Worm (Caenorhabditis elegans) whole organism, young adult: Measurements from ENCODE around the gene Y41E3.8.

Experiments
- B0019.2 ChIP-seq: fragments of 200-800 bp; sonication (Bioruptor generic); conservative IDR thresholded peaks from 2 replicates; pipeline ENCODE4 v1.3.6; 2022; ENCODE audit warnings: missing genetic modification reagents, missing genetic modification characterization, missing compliant biosample characterization
- B0336.3 ChIP-seq: fragments of 200-800 bp; sonication (Bioruptor generic); IDR thresholded peaks from 2 replicates; pipeline ENCODE4 v1.3.6; 2022; ENCODE audit warnings: missing genetic modification characterization, missing compliant biosample characterization
- D2030.7 ChIP-seq: fragments of 200-800 bp; sonication (Bioruptor generic); IDR thresholded peaks from 2 replicates; pipeline ENCODE4 v1.3.6; 2022; ENCODE audit warnings: missing genetic modification reagents, missing genetic modification characterization, missing compliant biosample characterization
- F33H1.4 ChIP-seq: fragments of 200-800 bp; sonication (Bioruptor generic); IDR thresholded peaks from 2 replicates; pipeline ENCODE4 v1.3.6; 2022; ENCODE audit warnings: missing genetic modification reagents, missing genetic modification characterization, missing compliant biosample characterization
- F39B2.1 ChIP-seq: fragments of 200-800 bp; sonication (Bioruptor generic); IDR thresholded peaks from 2 replicates; pipeline ENCODE4 v1.3.6; 2022; ENCODE audit warnings: missing genetic modification reagents, missing genetic modification characterization, missing compliant biosample characterization
- F49E8.2 ChIP-seq: sonication (generic microtip); optimal IDR thresholded peaks from 3 replicates; lab custom pipeline; 2017; ENCODE audit warnings: missing genetic modification characterization, mild to moderate bottlenecking, missing compliant biosample characterization, antibody characterized with exemption, moderate library complexity; ENCODE audit not compliant: insufficient read depth
- K12H6.12 ChIP-seq: fragments of 200-800 bp; sonication (Bioruptor generic); optimal IDR thresholded peaks from 2 replicates; lab custom pipeline; 2018; ENCODE audit warnings: mild to moderate bottlenecking, missing genetic modification characterization, missing compliant biosample characterization
- T26A5.8 ChIP-seq: sonication (generic microtip); optimal IDR thresholded peaks from 2 replicates; lab custom pipeline; 2016; ENCODE audit warnings: missing genetic modification characterization, missing compliant biosample characterization
- Y53G8AR.9 ChIP-seq: fragments of 200-800 bp; sonication (Bioruptor generic); conservative IDR thresholded peaks from 2 replicates; pipeline ENCODE4 v1.3.6; 2022; ENCODE audit warnings: missing genetic modification reagents, missing genetic modification characterization, missing compliant biosample characterization
- Y79H2A.3 ChIP-seq: fragments of 200-800 bp; sonication (Bioruptor generic); conservative IDR thresholded peaks from 2 replicates; pipeline ENCODE4 v1.3.6; 2022; ENCODE audit warnings: missing genetic modification reagents, missing genetic modification characterization, missing compliant biosample characterization
- ama-1 ChIP-seq, 3 experiments: fragments of 150-350 bp in 1 of 3; sonication (generic microtip) in 2 of 3; optimal IDR thresholded peaks; 2 replicates each; lab custom pipeline; 2014 to 2018; ENCODE audit warnings: missing biosample characterization in 2 of 3, missing genetic modification characterization in 2 of 3, missing genetic modification reagents in 2 of 3
- attf-6 ChIP-seq: fragments of 200-800 bp; sonication (Bioruptor generic); IDR thresholded peaks from 2 replicates; pipeline ENCODE4 v1.3.6; 2022; ENCODE audit warnings: missing genetic modification reagents, missing genetic modification characterization, missing compliant biosample characterization
- ceh-100 ChIP-seq: fragments of 200-800 bp; sonication (Bioruptor generic); IDR thresholded peaks from 2 replicates; pipeline ENCODE4 v1.3.6; 2022; ENCODE audit warnings: missing genetic modification reagents, missing genetic modification characterization, missing compliant biosample characterization
- ceh-27 ChIP-seq: fragments of 200-800 bp; sonication (Bioruptor generic); optimal IDR thresholded peaks from 2 replicates; lab custom pipeline; 2018; ENCODE audit warnings: mild to moderate bottlenecking, missing genetic modification characterization, moderate library complexity, missing compliant biosample characterization
- die-1 ChIP-seq: sonication (generic microtip); optimal IDR thresholded peaks from 2 replicates; lab custom pipeline; 2016; ENCODE audit warnings: missing genotype, mild to moderate bottlenecking, missing genetic modification characterization, missing compliant biosample characterization
- dox-1 ChIP-seq: fragments of 200-800 bp; sonication (Bioruptor generic); IDR thresholded peaks from 2 replicates; pipeline ENCODE4 v1.3.6; 2022; ENCODE audit warnings: missing genetic modification reagents, missing genetic modification characterization, missing compliant biosample characterization
- dpl-1 ChIP-seq: fragments of 150-350 bp; optimal IDR thresholded peaks from 2 replicates; lab custom pipeline; 2014; ENCODE audit warnings: missing biosample characterization, missing genetic modification reagents, missing genetic modification characterization
- efl-1 ChIP-seq: fragments of 150-350 bp; optimal IDR thresholded peaks from 2 replicates; lab custom pipeline; 2014; ENCODE audit warnings: missing biosample characterization, missing genetic modification reagents, missing genetic modification characterization
- egl-44 ChIP-seq: fragments of 200-800 bp; sonication (Bioruptor generic); IDR thresholded peaks from 2 replicates; pipeline ENCODE4 v1.3.6; 2022; ENCODE audit warnings: missing genetic modification reagents, missing genetic modification characterization, missing compliant biosample characterization
- egrh-3 ChIP-seq: fragments of 200-800 bp; sonication (Bioruptor generic); IDR thresholded peaks from 2 replicates; pipeline ENCODE4 v1.3.6; 2022; ENCODE audit warnings: missing genetic modification reagents, missing genetic modification characterization, missing compliant biosample characterization
- gei-17 ChIP-seq: fragments of 200-800 bp; sonication (Bioruptor generic); optimal IDR thresholded peaks from 2 replicates; lab custom pipeline; 2018; ENCODE audit warnings: mild to moderate bottlenecking, missing genetic modification characterization, missing compliant biosample characterization
- him-1 ChIP-seq: sonication (generic microtip); optimal IDR thresholded peaks from 2 replicates; lab custom pipeline; 2016; ENCODE audit warnings: missing genotype, missing genetic modification reagents, missing genetic modification characterization, missing compliant biosample characterization
- hmg-20 ChIP-seq: fragments of 200-800 bp; sonication (Bioruptor generic); IDR thresholded peaks from 2 replicates; pipeline ENCODE4 v1.3.6; 2022; ENCODE audit warnings: missing genetic modification reagents, missing genetic modification characterization, missing compliant biosample characterization
- lag-1 ChIP-seq: fragments of 200-800 bp; sonication (Bioruptor generic); IDR thresholded peaks from 2 replicates; pipeline ENCODE4 v1.3.6; 2022; ENCODE audit warnings: missing genetic modification reagents, missing genetic modification characterization, missing compliant biosample characterization
- let-607 ChIP-seq, 2 experiments: fragments of 200-800 bp in 1 of 2; sonication (Bioruptor generic) in 1 of 2; sonication (generic microtip) in 1 of 2; optimal IDR thresholded peaks; 2 replicates each; lab custom pipeline; 2016 to 2018; ENCODE audit warnings: mild to moderate bottlenecking in 2 of 2, missing compliant biosample characterization in 2 of 2, missing genetic modification characterization in 2 of 2, moderate library complexity in 2 of 2, missing genotype in 1 of 2
- lin-40 ChIP-seq: sonication (generic microtip); optimal IDR thresholded peaks from 2 replicates; lab custom pipeline; 2016; ENCODE audit warnings: missing genetic modification characterization, mild to moderate bottlenecking, missing compliant biosample characterization, missing genotype, missing genetic modification reagents
- lin-54 ChIP-seq: fragments of 200-800 bp; sonication (Bioruptor generic); optimal IDR thresholded peaks from 2 replicates; lab custom pipeline; 2018; ENCODE audit warnings: mild to moderate bottlenecking, missing genetic modification characterization, missing compliant biosample characterization
- lir-1 ChIP-seq: fragments of 200-800 bp; sonication (Bioruptor generic); conservative IDR thresholded peaks from 2 replicates; pipeline ENCODE4 v1.3.6; 2022; ENCODE audit warnings: missing genetic modification reagents, missing genetic modification characterization, missing compliant biosample characterization
- lsl-1 ChIP-seq: fragments of 200-800 bp; sonication (Bioruptor generic); optimal IDR thresholded peaks from 2 replicates; lab custom pipeline; 2018; ENCODE audit warnings: mild to moderate bottlenecking, missing genetic modification characterization, moderate library complexity, missing compliant biosample characterization
- lsy-27 ChIP-seq: sonication (generic microtip); optimal IDR thresholded peaks from 2 replicates; lab custom pipeline; 2017; ENCODE audit warnings: missing genetic modification characterization, mild to moderate bottlenecking, missing compliant biosample characterization, antibody characterized with exemption, missing genotype, borderline replicate concordance; ENCODE audit not compliant: insufficient read depth
- madf-3 ChIP-seq: fragments of 200-800 bp; sonication (Bioruptor generic); IDR thresholded peaks from 2 replicates; pipeline ENCODE4 v1.3.6; 2022; ENCODE audit warnings: missing genetic modification reagents, missing genetic modification characterization, missing compliant biosample characterization
- madf-6 ChIP-seq: fragments of 200-800 bp; sonication (Bioruptor generic); IDR thresholded peaks from 2 replicates; pipeline ENCODE4 v1.3.6; 2022; ENCODE audit warnings: missing genetic modification reagents, missing genetic modification characterization, missing compliant biosample characterization
- madf-8 ChIP-seq: fragments of 200-800 bp; sonication (Bioruptor generic); conservative IDR thresholded peaks from 2 replicates; pipeline ENCODE4 v1.3.6; 2022; ENCODE audit warnings: missing genetic modification reagents, missing genetic modification characterization, missing compliant biosample characterization
- nhr-80 ChIP-seq: sonication (generic microtip); optimal IDR thresholded peaks from 2 replicates; lab custom pipeline; 2016; ENCODE audit warnings: missing genetic modification characterization, missing compliant biosample characterization
- rec-8 ChIP-seq, 2 experiments: sonication (generic microtip); optimal IDR thresholded peaks; 2 replicates each; lab custom pipeline; 2016; ENCODE audit warnings: mild to moderate bottlenecking in 2 of 2, missing genetic modification characterization in 2 of 2, missing genetic modification reagents in 2 of 2, missing genotype in 2 of 2, missing biosample characterization in 1 of 2, missing compliant biosample characterization in 1 of 2, moderate library complexity in 1 of 2
- repo-1 ChIP-seq: sonication (generic microtip); optimal IDR thresholded peaks from 2 replicates; lab custom pipeline; 2017; ENCODE audit warnings: mild to moderate bottlenecking, missing genetic modification characterization, missing compliant biosample characterization
- snpc-1.1 ChIP-seq: sonication (generic microtip); optimal IDR thresholded peaks from 2 replicates; lab custom pipeline; 2017; ENCODE audit warnings: missing genetic modification characterization, mild to moderate bottlenecking, missing compliant biosample characterization, antibody characterized with exemption, moderate library complexity, missing genotype, missing genetic modification reagents; ENCODE audit not compliant: insufficient read depth
- snpc-1.3 ChIP-seq: sonication (generic microtip); optimal IDR thresholded peaks from 2 replicates; lab custom pipeline; 2017; ENCODE audit warnings: missing genetic modification characterization, mild to moderate bottlenecking, missing compliant biosample characterization, antibody characterized with exemption, moderate library complexity, missing genotype, missing genetic modification reagents; ENCODE audit not compliant: insufficient read depth
- snpc-3.4 ChIP-seq: sonication (generic microtip); optimal IDR thresholded peaks from 2 replicates; lab custom pipeline; 2017; ENCODE audit warnings: missing genetic modification characterization, mild to moderate bottlenecking, missing compliant biosample characterization, antibody characterized with exemption, moderate library complexity, missing genotype, missing genetic modification reagents
- ztf-22 ChIP-seq: fragments of 200-800 bp; sonication (Bioruptor generic); optimal IDR thresholded peaks from 2 replicates; lab custom pipeline; 2018; ENCODE audit warnings: mild to moderate bottlenecking, missing genetic modification characterization, moderate library complexity, missing compliant biosample characterization
- ztf-28 ChIP-seq: fragments of 200-800 bp; sonication (Bioruptor generic); IDR thresholded peaks from 2 replicates; pipeline ENCODE4 v1.3.6; 2022; ENCODE audit warnings: missing genetic modification reagents, missing genetic modification characterization, missing compliant biosample characterization
- ztf-6 ChIP-seq: fragments of 200-800 bp; sonication (Bioruptor generic); IDR thresholded peaks from 2 replicates; pipeline ENCODE4 v1.3.6; 2022; ENCODE audit warnings: missing genetic modification reagents, missing genetic modification characterization, missing compliant biosample characterization

Y41E3.8 gene

ce11 chrIV:15042159-15042936 is 13.6 kb upstream of the Y41E3.8 start (continued):
- no peak for TF ChIP-seq rec-8 (tag; optimal IDR thresholded peaks at IDR 0.05; lab: Kevin White, UChicago)

ce11 chrIV:15041124-15041523 is 12.3 kb upstream of the Y41E3.8 start:
- peak; percentile 7; the same call in 1 of the 2 replicates for TF ChIP-seq egrh-3 (GFP tag; lab: Robert Waterston, UW)
- TF ChIP-seq repo-1 (tag; lab: Kevin White, UChicago) = no peak
- TF ChIP-seq madf-6 = no peak
- no peak for TF ChIP-seq madf-3 (GFP tag; lab: Robert Waterston, UW)
- no peak for TF ChIP-seq snpc-1.3
- TF ChIP-seq madf-8 (GFP tag; lab: Robert Waterston, UW) = no peak
- TF ChIP-seq ztf-28 = no peak

ce11 chrIV:15039477-15039876 is 10.7 kb upstream of the Y41E3.8 start, which contains the start of gene hrpu-1:
Gene hrpu-1, plus strand, starts transcription at chrIV:15039616.
- TF ChIP-seq lin-54 = peak; percentile 97
- peak; percentile 57 for TF ChIP-seq ceh-27 (GFP tag; lab: Kevin White, UChicago)
- no peak for TF ChIP-seq lag-1 (GFP tag; lab: Robert Waterston, UW)
- peak; percentile 77 for TF ChIP-seq lir-1 (GFP tag; lab: Robert Waterston, UW)
- peak; percentile 81 for TF ChIP-seq lin-40 (tag; lab: Kevin White, UChicago)
- peak; percentile 25 for TF ChIP-seq nhr-80
- TF ChIP-seq F49E8.2 (tag; lab: Kevin White, UChicago) = peak; percentile 90
- peak; percentile 89; the same call in 1 of the 2 replicates for TF ChIP-seq Y53G8AR.9 (GFP tag; lab: Robert Waterston, UW)
- TF ChIP-seq lsl-1 (GFP tag; lab: Kevin White, UChicago) = peak; percentile 66
- TF ChIP-seq Y79H2A.3 (GFP tag; lab: Robert Waterston, UW) = 0 out of 2 replicates have a peak, but pooled peaks have one; percentile 38
- TF ChIP-seq ztf-6 (GFP tag; lab: Robert Waterston, UW) = no peak
- TF ChIP-seq B0336.3 (GFP tag; lab: Robert Waterston, UW) = peak; percentile 91
- TF ChIP-seq let-607 (tag; optimal IDR thresholded peaks at IDR 0.05; lab: Kevin White, UChicago) = peak; percentile 46 to 53
- 0 out of 2 replicates have a peak, but pooled peaks have one; percentile 25 for TF ChIP-seq egl-44 (GFP tag; lab: Robert Waterston, UW)
- peak; percentile 41 for TF ChIP-seq lsy-27
- TF ChIP-seq attf-6 = peak; percentile 95
- no peak for TF ChIP-seq ama-1 (optimal IDR thresholded peaks at IDR 0.05; lab: Kevin White, UChicago)
- peak in 1 of 2 experiments; percentile 39 for TF ChIP-seq ama-1 (GFP tag; optimal IDR thresholded peaks at IDR 0.05; lab: Kevin White, UChicago)
- TF ChIP-seq die-1 = no peak
- peak; percentile 76 for TF ChIP-seq D2030.7 (GFP tag; lab: Robert Waterston, UW)
- peak; percentile 59 for TF ChIP-seq him-1 (tag; lab: Kevin White, UChicago)
- peak; percentile 82 for TF ChIP-seq F33H1.4 (GFP tag; lab: Robert Waterston, UW)
- TF ChIP-seq ceh-100 (GFP tag; lab: Robert Waterston, UW) = peak; percentile 40
- TF ChIP-seq gei-17 (GFP tag; lab: Kevin White, UChicago) = peak; percentile 7
- peak; percentile 94 for TF ChIP-seq dox-1
- peak; percentile 88 for TF ChIP-seq efl-1 (GFP tag; lab: Kevin White, UChicago)
- no peak for TF ChIP-seq T26A5.8 (tag; lab: Kevin White, UChicago)
- TF ChIP-seq B0019.2 = no peak; the same call in 1 of the 2 replicates
- 0 out of 2 replicates have a peak, but pooled peaks have one; percentile 49 for TF ChIP-seq F39B2.1 (GFP tag; lab: Robert Waterston, UW)
- TF ChIP-seq K12H6.12 (tag; lab: Kevin White, UChicago) = peak; percentile 50
- peak; percentile 90 for TF ChIP-seq snpc-3.4
- TF ChIP-seq hmg-20 (GFP tag; lab: Robert Waterston, UW) = 0 out of 2 replicates have a peak, but pooled peaks have one; percentile 50
- no peak for TF ChIP-seq ztf-22 (GFP tag; lab: Kevin White, UChicago)
- peak; percentile 72 for TF ChIP-seq dpl-1 (GFP tag; lab: Kevin White, UChicago)
- peak; percentile 8 for TF ChIP-seq snpc-1.1 (tag; lab: Kevin White, UChicago)
